Fruit fly (Drosophila melanogaster): ENCODE data around the gene CG43321.

The CG43321 gene

DNA sequence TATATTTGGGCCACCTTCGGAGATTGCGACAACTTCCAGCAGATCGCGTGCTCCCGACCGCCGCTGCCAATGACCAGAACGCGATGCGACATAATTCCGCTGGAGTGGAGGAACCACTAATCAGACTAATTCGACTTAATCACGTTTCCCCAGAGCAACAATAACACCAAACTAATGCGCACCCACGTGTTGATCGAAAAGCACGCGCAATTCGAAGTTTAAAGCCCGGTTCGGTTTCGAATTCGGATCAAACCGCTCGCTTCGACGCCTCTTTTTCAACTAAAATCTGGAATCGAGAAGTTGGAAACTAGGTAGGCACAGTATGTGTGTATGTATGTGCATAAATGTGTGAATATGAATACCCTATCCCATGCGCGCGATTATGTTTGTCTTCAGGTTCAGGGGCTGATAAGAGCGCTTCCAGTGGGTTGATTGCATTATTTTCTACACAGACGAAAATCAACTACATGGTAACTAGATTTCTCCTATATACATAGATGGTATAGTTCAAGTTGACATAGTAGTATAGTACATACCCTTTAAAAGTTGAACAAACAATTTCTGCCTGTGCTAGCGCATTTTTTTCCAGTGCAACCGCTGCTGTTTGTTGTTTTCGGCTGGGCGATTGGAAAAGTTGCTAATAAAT lies 11.7 kb downstream of the CG43321 start, which contains the start of gene Gart:
TSS of gene Gart (minus strand) at position 285 of the 646 bp plus-strand sequence.
- peak; percentile 80 for TF ChIP-seq noc (tag; optimal IDR thresholded peaks at IDR 0.05)

DNA sequence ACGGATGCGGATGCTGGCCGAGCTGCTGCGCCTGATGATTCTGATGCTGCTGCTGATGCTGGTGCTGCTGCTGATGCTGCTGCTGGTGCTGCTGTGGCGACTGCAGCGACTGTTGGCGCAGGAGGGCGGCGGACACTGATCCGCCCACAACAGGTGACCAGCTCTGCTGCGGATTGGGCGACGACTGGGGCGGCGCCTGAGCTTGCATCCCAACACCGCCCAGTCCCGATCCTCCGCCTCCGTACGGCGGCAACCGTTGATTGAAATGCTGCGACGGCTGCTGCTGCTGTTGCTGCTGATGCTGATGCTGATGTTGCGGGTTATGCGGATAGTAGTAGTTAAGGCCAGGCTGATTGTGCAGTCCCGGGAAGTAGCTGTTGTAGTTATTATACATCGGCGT lies 13.2 kb downstream of the CG43321 start:
- no peak for TF ChIP-seq noc (tag; optimal IDR thresholded peaks at IDR 0.05)

DNA sequence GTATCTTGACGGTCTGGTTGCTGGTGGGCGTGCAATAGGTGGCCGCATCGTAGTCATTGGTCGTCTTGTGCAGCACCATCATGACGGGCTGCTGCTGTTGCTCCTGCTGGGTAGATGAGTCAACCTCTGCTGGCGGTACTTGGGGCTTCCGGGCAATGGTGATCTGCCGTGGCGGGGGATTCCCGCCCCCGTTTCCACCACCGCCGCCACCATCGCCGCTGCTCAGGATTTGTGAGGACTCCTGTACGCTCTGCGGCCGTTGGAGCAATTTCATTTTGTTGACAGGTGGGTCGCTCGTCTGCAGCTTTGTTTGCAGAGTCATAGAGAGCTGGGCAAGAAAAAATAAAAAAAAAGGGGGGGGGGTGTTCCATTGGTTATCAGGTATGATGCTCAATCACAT lies 14.2 kb downstream of the CG43321 start:
- TF ChIP-seq noc (tag; optimal IDR thresholded peaks at IDR 0.05), result no peak

DNA sequence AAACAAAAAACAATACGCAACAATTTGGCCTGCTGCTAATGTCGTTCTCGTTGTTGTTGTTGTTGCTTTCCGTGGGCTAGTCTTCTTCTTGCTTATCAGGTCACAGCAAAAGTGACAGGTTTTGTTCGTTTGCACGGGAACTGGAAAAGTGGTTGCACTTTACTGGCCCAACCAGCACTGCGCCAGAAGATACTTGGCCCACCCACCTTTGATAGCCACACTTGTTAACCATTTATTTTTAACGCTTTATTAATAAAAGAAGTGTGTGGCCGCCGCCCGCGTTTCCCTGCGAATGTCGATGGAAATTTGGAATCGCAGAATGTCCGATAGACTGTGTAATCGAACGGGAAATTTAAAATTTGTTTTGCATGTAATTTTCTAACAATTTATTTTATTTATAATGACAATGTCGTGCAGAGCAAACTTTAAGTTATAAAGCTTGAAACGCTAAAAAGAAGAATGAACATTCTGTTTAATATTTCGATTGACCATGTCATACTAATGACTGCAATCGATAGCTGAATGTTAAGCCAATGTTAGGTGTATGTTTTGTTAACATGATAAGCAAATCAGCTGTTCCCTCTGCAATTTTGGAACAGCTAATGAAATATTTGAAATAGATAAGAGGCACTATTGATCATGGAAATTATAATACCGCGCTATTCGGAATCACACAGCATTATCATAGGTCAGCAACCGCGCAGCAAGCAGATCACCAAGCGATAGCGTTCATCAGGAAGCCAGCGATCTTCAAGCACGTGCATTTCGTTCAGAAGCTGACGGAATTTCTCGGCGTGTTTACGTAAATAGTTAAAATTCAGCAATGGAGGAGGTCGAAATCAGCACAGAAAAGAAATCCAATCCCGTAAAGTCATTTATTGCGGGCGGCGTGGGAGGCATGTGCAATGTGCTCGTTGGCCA lies 15.2 kb downstream of the CG43321 start, which contains the start of the genes CG31908 and MME1:
TSS of gene CG31908 (minus strand) at position 402 of the 921 bp plus-strand sequence.
TSS of gene MME1 (plus strand) at position 539 of the 921 bp plus-strand sequence.
- no peak for TF ChIP-seq noc (tag; optimal IDR thresholded peaks at IDR 0.05)

DNA sequence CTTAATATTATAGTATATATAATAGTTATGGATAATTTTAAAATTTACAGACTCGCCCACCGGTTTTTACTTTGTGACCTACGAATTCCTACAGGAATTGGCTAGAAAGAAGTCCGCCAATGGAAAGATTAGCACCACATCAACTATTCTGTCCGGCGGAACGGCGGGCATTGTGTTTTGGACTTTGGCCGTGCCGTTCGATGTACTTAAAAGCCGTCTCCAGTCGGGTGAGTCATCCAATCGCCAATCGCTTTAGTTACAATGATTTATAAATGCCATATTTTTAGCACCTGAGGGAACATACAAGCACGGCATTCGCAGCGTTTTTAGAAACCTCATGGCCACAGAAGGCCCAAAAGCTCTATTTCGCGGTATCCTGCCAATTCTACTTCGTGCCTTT lies 16.4 kb downstream of the CG43321 start:
- no peak for TF ChIP-seq noc (tag; optimal IDR thresholded peaks at IDR 0.05)

DNA sequence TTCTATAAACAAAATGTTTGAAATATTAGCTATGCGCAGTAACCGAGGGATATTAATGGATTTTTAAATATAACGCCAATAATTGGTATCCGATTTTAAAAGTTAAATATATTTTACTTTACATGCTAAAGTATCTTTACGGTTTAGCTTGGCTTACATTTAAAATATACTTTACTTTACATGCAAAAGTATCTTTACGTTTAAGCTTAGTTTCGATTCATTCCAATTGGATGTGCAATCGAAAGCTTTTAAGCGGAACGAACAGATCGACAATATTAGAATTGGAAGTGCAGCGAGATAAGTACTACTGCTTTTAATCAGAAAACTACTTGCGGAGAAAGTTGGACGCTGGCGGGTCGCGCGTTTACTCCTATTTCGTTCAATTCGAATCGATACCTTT lies 16.9 kb downstream of the CG43321 start:
- TF ChIP-seq noc (tag; optimal IDR thresholded peaks at IDR 0.05), result no peak

DNA sequence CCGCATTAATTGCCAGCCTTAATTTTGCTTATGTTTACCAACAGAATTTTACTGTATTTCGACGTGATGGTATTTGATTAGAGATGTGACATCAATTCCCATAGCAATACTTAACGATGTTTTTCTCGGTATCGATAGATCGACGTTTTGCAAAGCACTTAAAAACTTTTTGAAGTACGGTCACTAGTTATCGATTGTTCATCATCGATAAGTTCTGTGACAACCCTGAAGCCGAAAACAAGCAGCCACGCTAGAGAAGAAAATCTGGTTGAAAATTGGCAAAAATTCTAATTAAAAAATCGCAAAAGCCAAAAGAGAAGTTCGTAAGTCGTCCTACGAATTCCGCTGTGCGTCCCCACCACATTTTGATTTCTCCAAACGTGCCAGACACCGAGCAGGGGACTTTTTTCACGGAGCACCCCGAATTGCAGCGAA lies 20.5 kb downstream of the CG43321 start, which contains the start of the genes Rab30 and Caper:
TSS of gene Rab30 (minus strand) at position 90 of the 435 bp plus-strand sequence.
TSS of gene Caper (plus strand) at position 205 of the 435 bp plus-strand sequence.
- peak; percentile 16 for TF ChIP-seq noc (tag; optimal IDR thresholded peaks at IDR 0.05)

DNA sequence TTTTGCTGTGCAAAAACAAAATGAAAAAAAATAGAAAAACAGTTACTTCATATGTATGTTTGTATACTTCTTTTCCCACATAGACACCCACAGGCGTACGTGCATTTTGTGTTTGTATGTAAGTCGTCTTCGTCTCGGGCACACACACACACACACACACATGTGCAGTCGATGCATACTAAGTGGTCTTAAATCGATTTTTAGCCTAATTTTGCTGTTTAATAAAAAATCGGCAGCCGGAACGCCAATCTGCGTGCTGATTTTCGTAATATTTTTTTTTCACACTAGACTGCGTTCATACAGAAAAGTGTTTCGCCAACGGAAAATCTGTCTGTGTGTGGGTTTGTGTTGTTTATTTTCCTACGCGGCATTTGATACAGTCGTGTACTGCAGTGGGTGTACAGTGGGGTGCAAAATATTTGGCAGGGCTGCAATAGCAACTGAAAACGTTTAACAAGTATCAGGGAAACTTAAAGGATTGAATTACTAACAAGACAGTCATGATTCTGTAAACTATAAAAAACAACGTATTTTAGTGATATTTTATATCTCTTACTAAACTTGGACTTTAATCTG lies 21.1 kb downstream of the CG43321 start:
- no peak for TF ChIP-seq noc (tag; optimal IDR thresholded peaks at IDR 0.05)

DNA sequence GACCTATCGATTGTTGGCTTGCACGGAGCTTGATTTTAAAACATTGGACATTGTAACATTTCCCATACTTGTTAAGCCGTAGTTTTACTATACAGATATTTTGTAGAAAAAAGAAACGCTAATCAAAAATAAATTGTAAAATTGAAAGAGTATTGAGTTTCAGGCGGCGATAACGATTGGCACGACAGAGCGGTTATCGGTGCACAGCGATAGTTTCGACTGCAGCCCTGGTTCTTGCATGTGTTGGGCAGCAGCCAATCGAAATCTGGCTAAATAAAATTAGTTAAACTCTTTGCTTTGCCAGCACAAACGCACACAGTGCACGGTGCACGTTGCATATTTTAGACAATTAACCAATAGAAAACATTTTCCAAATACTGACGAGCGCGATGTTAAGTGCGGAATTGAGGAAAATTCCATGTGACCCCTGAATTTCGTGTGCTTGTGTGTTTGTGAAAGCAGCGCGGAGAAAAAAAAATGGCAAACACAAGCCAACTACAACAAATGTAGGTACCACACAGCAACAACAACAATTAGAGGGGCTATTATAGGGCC lies 25.8 kb downstream of the CG43321 start, which contains the start of gene milt:
TSS of gene milt (plus strand) at position 51 of the 555 bp plus-strand sequence.
- no peak for TF ChIP-seq noc (tag; optimal IDR thresholded peaks at IDR 0.05)

DNA sequence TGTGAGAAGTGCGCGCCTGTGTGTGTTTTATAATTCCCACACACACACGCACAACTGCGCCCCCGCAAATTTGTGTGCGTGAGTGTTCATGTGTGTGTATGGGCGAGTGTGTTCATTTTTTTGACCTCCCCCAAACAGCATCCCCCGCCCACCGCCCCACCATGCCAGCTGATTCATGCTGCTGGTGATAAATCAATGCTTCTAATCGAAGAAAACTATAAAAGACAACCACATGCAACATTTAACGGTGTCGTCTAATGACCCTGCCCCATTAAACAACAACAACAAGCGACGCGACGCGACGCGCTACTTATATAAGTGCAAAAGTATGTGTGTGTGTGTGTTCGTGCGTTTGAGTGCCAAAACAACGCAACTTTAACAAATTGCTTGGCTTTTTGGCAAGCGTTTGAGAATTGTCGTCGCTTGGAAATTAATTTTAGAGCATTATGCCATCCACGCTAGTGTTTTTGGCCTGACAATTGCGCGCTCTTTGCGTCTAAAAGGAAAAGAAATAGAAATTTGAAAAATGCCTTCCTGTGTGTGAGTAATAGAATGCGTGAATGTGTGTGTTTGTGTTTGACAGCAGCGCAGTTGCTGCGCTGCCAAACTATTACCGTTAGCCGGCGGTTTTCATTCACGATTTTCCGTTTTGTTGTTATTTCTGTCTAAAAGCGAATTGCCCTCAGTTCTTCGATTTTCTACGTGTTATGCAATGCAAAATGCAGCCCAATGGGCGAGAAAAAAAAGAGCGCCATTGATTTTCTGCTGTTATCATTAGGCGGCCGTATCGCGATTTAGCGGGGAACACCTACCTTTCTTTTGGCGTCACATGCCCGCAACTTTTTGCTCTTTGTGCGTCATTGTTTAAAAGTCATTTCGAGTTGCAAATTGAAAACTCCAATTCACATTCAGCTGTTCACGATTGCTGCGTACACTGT lies 26.6 kb downstream of the CG43321 start:
- no peak for TF ChIP-seq noc (tag; optimal IDR thresholded peaks at IDR 0.05)

DNA sequence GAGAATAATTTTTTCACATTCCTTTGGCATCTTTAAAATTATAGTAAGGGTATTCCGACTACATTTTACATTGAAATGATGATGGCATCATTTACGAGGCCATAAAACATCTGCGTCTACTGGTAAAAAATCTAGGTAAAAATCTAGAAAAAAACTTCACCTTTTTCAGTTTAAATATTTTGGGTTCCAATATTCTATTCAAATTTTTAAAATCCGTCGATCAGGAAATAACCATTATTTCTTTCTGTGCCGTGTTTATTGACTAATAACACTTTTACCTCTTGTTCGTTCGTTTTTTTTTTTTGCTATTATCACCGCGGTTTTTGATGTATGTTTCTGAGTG lies 27.3 kb downstream of the CG43321 start:
- peak; percentile 72 for TF ChIP-seq noc (tag; optimal IDR thresholded peaks at IDR 0.05)

DNA sequence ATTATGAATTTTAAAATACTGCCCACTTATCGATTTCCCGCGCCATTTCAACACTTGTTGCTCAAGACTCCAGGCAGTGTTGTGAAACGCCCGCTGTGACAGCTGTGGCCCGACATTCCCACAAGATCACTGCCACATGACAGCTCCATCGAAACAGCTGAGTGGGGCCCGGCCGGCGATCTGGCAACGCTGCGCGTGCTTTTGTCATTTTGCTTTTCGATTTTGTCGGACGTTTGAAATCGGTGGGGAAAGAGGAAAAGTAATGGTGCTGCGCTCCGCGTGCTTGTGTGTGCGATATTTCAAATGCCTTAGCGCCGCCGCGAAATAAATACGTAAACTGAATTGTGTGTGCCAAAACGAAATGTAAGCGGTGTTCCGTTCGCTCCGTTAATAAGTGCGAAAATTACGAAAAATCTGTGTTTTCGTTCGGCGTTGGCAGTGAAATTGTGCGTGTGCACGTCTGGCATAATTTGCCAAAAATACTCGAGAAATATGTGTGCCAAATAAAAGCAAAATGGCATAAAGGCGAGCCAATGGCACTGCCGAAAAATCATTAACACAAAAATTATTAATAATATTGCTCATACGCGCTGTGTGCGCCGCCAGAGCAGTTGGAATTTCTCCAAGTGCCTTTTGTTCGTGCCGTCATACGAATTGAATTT lies 30.2 kb downstream of the CG43321 start:
- peak; percentile 64 for TF ChIP-seq noc (tag; optimal IDR thresholded peaks at IDR 0.05)

DNA sequence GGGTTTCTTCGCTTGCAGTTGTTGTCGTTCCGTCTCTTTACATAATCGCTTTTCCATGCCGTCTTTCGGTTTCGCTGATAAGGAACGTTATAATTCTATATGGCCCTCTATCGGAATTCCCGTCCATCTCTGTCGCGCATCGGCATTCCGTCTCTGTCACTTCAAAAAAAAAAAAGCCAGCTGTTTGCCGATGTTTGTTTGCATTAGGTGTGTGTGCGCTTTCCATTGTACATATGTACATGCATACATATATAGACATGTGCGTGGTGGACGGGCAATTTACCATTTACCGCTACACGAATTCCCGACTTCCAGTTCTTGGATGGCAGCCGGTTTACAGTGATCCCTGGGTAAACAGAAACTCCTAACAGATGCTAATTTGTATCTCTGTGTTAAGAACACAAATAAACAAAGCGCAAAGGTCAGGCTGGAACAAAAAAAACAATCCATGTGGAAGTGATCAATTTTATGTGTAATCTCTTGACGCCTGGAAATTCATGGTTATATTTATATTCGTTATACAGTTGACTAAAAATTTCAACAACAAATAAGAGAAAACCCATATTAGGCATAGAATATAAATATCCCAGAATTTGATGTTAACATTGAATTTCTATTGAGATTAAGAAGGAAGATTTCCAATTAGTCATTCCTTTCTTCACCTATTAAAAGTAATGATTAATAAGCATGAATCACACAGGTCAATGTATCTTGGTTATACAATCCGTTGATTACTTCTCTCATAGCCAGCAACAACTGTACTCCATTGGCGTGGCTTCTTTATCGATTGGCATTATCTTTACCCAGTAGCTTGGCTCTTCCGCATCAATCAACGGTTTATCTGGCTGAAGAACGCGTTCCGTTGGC lies 31.2 kb downstream of the CG43321 start:
- TF ChIP-seq noc (tag; optimal IDR thresholded peaks at IDR 0.05), result peak; percentile 46
